Fruit fly (Drosophila melanogaster): ENCODE results near the gene CG42505.
A peak's percentile ranks its signal among the peaks of the same experiment; 100 is the strongest.

Gene CG42505

DNA sequence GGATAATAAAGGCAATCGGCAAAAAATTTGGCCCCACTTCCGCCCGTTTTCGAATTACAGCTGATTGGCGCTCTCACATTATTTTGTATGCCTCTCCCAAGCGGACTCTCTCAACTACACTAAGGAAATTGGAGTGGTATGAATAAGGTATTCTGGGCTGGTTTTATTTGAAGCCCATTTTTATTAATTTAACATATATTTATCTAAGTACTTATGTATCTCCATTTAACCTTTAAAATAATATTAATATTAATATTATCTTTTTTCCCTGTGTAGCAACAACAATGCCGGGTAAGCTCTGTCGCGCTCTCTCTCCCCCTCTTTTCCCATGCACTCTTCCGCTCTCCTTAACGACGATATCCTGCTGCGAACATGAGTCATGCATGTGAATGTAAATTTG, 47.4 kb upstream of the CG42505 start (continued):
- TF ChIP-seq CG3407 (GFP tag; optimal IDR thresholded peaks at IDR 0.05) (no peak), nau (GFP tag; optimal IDR thresholded peaks at IDR 0.05) (peak; percentile 36), exex (tag; optimal IDR thresholded peaks at IDR 0.05) (no peak), mam (GFP tag; optimal IDR thresholded peaks at IDR 0.05) (no peak), usp (GFP tag; optimal IDR thresholded peaks at IDR 0.05) (no peak), CG42726 (GFP tag; IDR thresholded peaks at IDR 0.05; ENCODE audit: partially characterized antibody) (no peak), CG8765 (GFP tag; IDR thresholded peaks at IDR 0.05) (no peak; the same call in 1 of the 2 replicates), CG4820 (GFP tag; optimal IDR thresholded peaks at IDR 0.05) (no peak), CG8944 (GFP tag; optimal IDR thresholded peaks at IDR 0.05) (no peak), CG7271 (tag; optimal IDR thresholded peaks at IDR 0.05) (no peak), CG10321 (GFP tag; IDR thresholded peaks at IDR 0.05) (0 out of 2 replicates have a peak, but pooled peaks have one; percentile 20), ap (GFP tag; IDR thresholded peaks at IDR 0.05) (peak; percentile 68), lbe (GFP tag; optimal IDR thresholded peaks at IDR 0.05) (no peak), CG6791 (GFP tag; IDR thresholded peaks at IDR 0.05; ENCODE audit: partially characterized antibody) (no peak), Optix (GFP tag; IDR thresholded peaks at IDR 0.05) (0 out of 3 replicates have a peak, but pooled peaks have one; percentile 23), nom (GFP tag; optimal IDR thresholded peaks at IDR 0.05) (no peak), CG8281 (tag; optimal IDR thresholded peaks at IDR 0.05) (peak; percentile 42), Sin3A (optimal IDR thresholded peaks at IDR 0.05) (no peak), CG9932 (GFP tag; IDR thresholded peaks at IDR 0.05) (peak; percentile 79), CG10543 (GFP tag; optimal IDR thresholded peaks at IDR 0.05) (no peak), CG9797 (GFP tag; optimal IDR thresholded peaks at IDR 0.05) (no peak), Xrp1 (GFP tag; IDR thresholded peaks at IDR 0.05) (no peak), Fer1 (GFP tag; optimal IDR thresholded peaks at IDR 0.05) (no peak), CG7928 (GFP tag; optimal IDR thresholded peaks at IDR 0.05) (peak; percentile 25), trem (tag; optimal IDR thresholded peaks at IDR 0.05) (no peak), cg (GFP tag; optimal IDR thresholded peaks at IDR 0.05) (no peak), Aef1 (GFP tag; IDR thresholded peaks at IDR 0.05) (peak; percentile 87), lola (GFP tag; optimal IDR thresholded peaks at IDR 0.05) (no peak), CG13894 (tag; optimal IDR thresholded peaks at IDR 0.05) (peak; percentile 82), CG1832 (GFP tag; optimal IDR thresholded peaks at IDR 0.05) (no peak), Blimp-1 (GFP tag; optimal IDR thresholded peaks at IDR 0.05) (peak; percentile 72), Neu2 (GFP tag; optimal IDR thresholded peaks at IDR 0.05; ENCODE audit: borderline replicate concordance) (no peak), CG17829 (tag; optimal IDR thresholded peaks at IDR 0.05) (no peak), ftz-f1 (GFP tag; optimal IDR thresholded peaks at IDR 0.05) (no peak), CG14710 (tag; optimal IDR thresholded peaks at IDR 0.05) (no peak), CG11504 (tag; optimal IDR thresholded peaks at IDR 0.05) (peak; percentile 86), CG18619 (GFP tag; optimal IDR thresholded peaks at IDR 0.05) (peak; percentile 59), shn (GFP tag; optimal IDR thresholded peaks at IDR 0.05) (no peak), CG9215 (GFP tag; IDR thresholded peaks at IDR 0.05) (peak; percentile 75), CG12155 (GFP tag; optimal IDR thresholded peaks at IDR 0.05) (peak; percentile 40), CG6765 (GFP tag; optimal IDR thresholded peaks at IDR 0.05) (peak; percentile 66), twi (tag; optimal IDR thresholded peaks at IDR 0.05) (no peak), emc (GFP tag; optimal IDR thresholded peaks at IDR 0.05) (no peak), CG10274 (GFP tag; optimal IDR thresholded peaks at IDR 0.05) (peak; percentile 37), vvl (GFP tag; IDR thresholded peaks at IDR 0.05) (peak; percentile 92; the same call in 1 of the 2 replicates), CG4707 (GFP tag; optimal IDR thresholded peaks at IDR 0.05) (no peak), D19B (GFP tag; optimal IDR thresholded peaks at IDR 0.05) (peak; percentile 40), CG13296 (GFP tag; optimal IDR thresholded peaks at IDR 0.05) (peak; percentile 85), sisA (GFP tag; IDR thresholded peaks at IDR 0.05) (peak; percentile 74), en (GFP tag; optimal IDR thresholded peaks at IDR 0.05) (no peak), slou (GFP tag; optimal IDR thresholded peaks at IDR 0.05) (peak; percentile 48)

Measured in whole organism, embryonic.